Worm (Caenorhabditis elegans): ENCODE results near the gene hmt-1.

- TF ChIP-seq unc-86 (tag; optimal IDR thresholded peaks at IDR 0.05) (no peak), skn-1 (tag; optimal IDR thresholded peaks at IDR 0.05) (no peak), C04F5.9 (tag; optimal IDR thresholded peaks at IDR 0.05) (no peak), ztf-11 (tag; optimal IDR thresholded peaks at IDR 0.05) (no peak), ama-1 (optimal IDR thresholded peaks at IDR 0.05) (no peak), nhr-237 (tag; optimal IDR thresholded peaks at IDR 0.05) (no peak), aly-2 (tag; optimal IDR thresholded peaks at IDR 0.05) (no peak), ceh-82 (tag; optimal IDR thresholded peaks at IDR 0.05) (no peak), nhr-12 (tag; optimal IDR thresholded peaks at IDR 0.05) (no peak), mdl-1 (tag; optimal IDR thresholded peaks at IDR 0.05) (no peak), fkh-10 (GFP tag; optimal IDR thresholded peaks at IDR 0.05) (no peak), tbx-2 (tag; optimal IDR thresholded peaks at IDR 0.05) (no peak)
Measured at ce11 chrIII:11059775-11060174, 40.0 kb downstream of the hmt-1 start.

Measured in whole organism, L1 larva.